Worm (Caenorhabditis elegans) whole organism, young adult: ENCODE results near the gene Y39G8B.10.
"Not testable (repeated sequence)": the region's sequence is repeated elsewhere in the genome, so short reads cannot be mapped to it uniquely, and the experiment has no call there.

Experiments used
- ama-1 ChIP-seq, 3 experiments: fragments of 150-350 bp in 1 of 3; sonication (generic microtip) in 2 of 3; optimal IDR thresholded peaks; 2 replicates each; lab custom pipeline; 2014 to 2018; ENCODE audit warnings: missing biosample characterization in 2 of 3, missing genetic modification characterization in 2 of 3, missing genetic modification reagents in 2 of 3
- dpl-1 ChIP-seq: fragments of 150-350 bp; optimal IDR thresholded peaks from 2 replicates; lab custom pipeline; 2014; ENCODE audit warnings: missing biosample characterization, missing genetic modification reagents, missing genetic modification characterization
- hlh-12 ChIP-seq: sonication (generic microtip); optimal IDR thresholded peaks from 2 replicates; lab custom pipeline; 2016; ENCODE audit warnings: missing genetic modification characterization, missing compliant biosample characterization
- nfya-1 ChIP-seq: sonication (generic microtip); optimal IDR thresholded peaks from 2 replicates; lab custom pipeline; 2017; ENCODE audit warnings: antibody characterized with exemption, missing compliant biosample characterization, missing genetic modification characterization, borderline replicate concordance; ENCODE audit not compliant: insufficient read depth
- repo-1 ChIP-seq: sonication (generic microtip); optimal IDR thresholded peaks from 2 replicates; lab custom pipeline; 2017; ENCODE audit warnings: mild to moderate bottlenecking, missing genetic modification characterization, missing compliant biosample characterization
- snpc-4 ChIP-seq, 5 experiments: fragments of 150-350 bp in 1 of 5; sonication (generic microtip) in 4 of 5; optimal IDR thresholded peaks; 2 replicates each; lab custom pipeline; 2014 to 2018; ENCODE audit warnings: missing genetic modification characterization in 5 of 5, missing biosample characterization in 3 of 5, antibody characterized with exemption in 2 of 5, mild to moderate bottlenecking in 2 of 5, missing compliant biosample characterization in 2 of 5, missing genotype in 2 of 5, moderate library complexity in 2 of 5, missing genetic modification reagents in 1 of 5

DNA sequence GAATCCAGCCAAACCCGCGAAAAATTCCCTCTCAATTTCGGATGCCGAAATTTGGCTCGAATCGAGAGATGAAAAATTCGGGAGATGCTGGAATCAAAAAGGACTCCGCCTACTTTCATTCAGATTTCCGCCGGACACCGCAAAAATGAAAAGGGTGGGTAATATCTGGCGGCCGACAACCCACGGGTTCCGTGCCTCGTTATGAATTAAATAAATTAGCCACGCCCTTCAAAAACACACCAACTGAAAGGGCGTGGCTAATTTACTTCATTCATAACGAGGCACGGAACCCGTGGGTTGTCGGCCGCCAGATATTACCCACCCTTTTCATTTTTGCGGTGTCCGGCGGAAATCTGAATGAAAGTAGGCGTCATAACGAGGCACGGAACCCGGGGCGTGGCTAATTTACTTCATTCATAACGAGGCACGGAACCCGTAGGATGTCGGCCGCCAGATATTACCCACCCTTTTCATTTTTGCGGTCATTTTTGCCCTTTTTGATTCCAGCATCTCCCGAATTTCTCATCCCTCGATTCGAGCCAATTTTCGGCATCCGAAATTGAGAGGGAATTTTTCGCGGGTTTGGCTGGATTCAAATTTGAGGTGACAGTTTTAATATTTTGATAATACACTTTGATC, 36.3 kb downstream of the Y39G8B.10 start:
- not testable (repeated sequence) for TF ChIP-seq hlh-12 (tag; lab: Kevin White, UChicago); dpl-1; repo-1 (tag; lab: Kevin White, UChicago); nfya-1 (tag; lab: Kevin White, UChicago); ama-1 (optimal IDR thresholded peaks at IDR 0.05; lab: Kevin White, UChicago); ama-1 (GFP tag; optimal IDR thresholded peaks at IDR 0.05; lab: Kevin White, UChicago)
- TF ChIP-seq snpc-4 (GFP tag; optimal IDR thresholded peaks at IDR 0.05; lab: Kevin White, UChicago) (peak; percentile 86), snpc-4 (tag; optimal IDR thresholded peaks at IDR 0.05; lab: Kevin White, UChicago) (peak; percentile 10 to 95 (median 86))
